Worm (Caenorhabditis elegans): ENCODE results near the gene srz-9.
A peak's percentile ranks its signal among the peaks of the same experiment; 100 is the strongest.

The srz-9 gene

ce11 chrIII:1220012-1220411 is 43.8 kb upstream of the srz-9 start:
- TF ChIP-seq nhr-76 (tag; optimal IDR thresholded peaks at IDR 0.05) (no peak), mab-5 (tag; optimal IDR thresholded peaks at IDR 0.05) (no peak), ceh-83 (GFP tag; optimal IDR thresholded peaks at IDR 0.05) (no peak), blmp-1 (tag; optimal IDR thresholded peaks at IDR 0.05) (no peak), ces-1 (GFP tag; optimal IDR thresholded peaks at IDR 0.05) (no peak), nhr-2 (tag; optimal IDR thresholded peaks at IDR 0.05) (no peak), lin-32 (GFP tag; optimal IDR thresholded peaks at IDR 0.05) (no peak), ham-2 (GFP tag; optimal IDR thresholded peaks at IDR 0.05) (no peak), drap-1 (GFP tag; optimal IDR thresholded peaks at IDR 0.05) (no peak), M03D4.4 (tag; optimal IDR thresholded peaks at IDR 0.05) (no peak), ceh-39 (tag; optimal IDR thresholded peaks at IDR 0.05) (no peak), zip-8 (tag; optimal IDR thresholded peaks at IDR 0.05) (no peak), nhr-12 (tag; optimal IDR thresholded peaks at IDR 0.05) (no peak), sem-2 (GFP tag; optimal IDR thresholded peaks at IDR 0.05) (no peak), lin-13 (tag; optimal IDR thresholded peaks at IDR 0.05) (no peak), flh-1 (GFP tag; optimal IDR thresholded peaks at IDR 0.05) (no peak)

- no peak for TF ChIP-seq lin-13 (tag; optimal IDR thresholded peaks at IDR 0.05)
- no peak for TF ChIP-seq drap-1 (GFP tag; optimal IDR thresholded peaks at IDR 0.05)
- TF ChIP-seq nhr-76 (tag; optimal IDR thresholded peaks at IDR 0.05): no peak
- TF ChIP-seq sem-2 (GFP tag; optimal IDR thresholded peaks at IDR 0.05): no peak
- no peak for TF ChIP-seq unc-62 (GFP tag; optimal IDR thresholded peaks at IDR 0.05)
- TF ChIP-seq ceh-83 (GFP tag; optimal IDR thresholded peaks at IDR 0.05): no peak
- no peak for TF ChIP-seq mls-2 (tag; optimal IDR thresholded peaks at IDR 0.05)
- no peak for TF ChIP-seq elt-3 (tag; optimal IDR thresholded peaks at IDR 0.05)
- no peak for TF ChIP-seq lin-32 (GFP tag; optimal IDR thresholded peaks at IDR 0.05)
- no peak for TF ChIP-seq lsy-2 (tag; optimal IDR thresholded peaks at IDR 0.05)
- TF ChIP-seq ztf-11 (tag; optimal IDR thresholded peaks at IDR 0.05): no peak
- TF ChIP-seq nhr-12 (tag; optimal IDR thresholded peaks at IDR 0.05): no peak
- TF ChIP-seq ces-1 (GFP tag; optimal IDR thresholded peaks at IDR 0.05): no peak
- TF ChIP-seq pha-4 (tag; optimal IDR thresholded peaks at IDR 0.05): no peak
- TF ChIP-seq bed-3 (GFP tag; optimal IDR thresholded peaks at IDR 0.05): no peak
- TF ChIP-seq snpc-4 (tag; optimal IDR thresholded peaks at IDR 0.05): no peak
- no peak for TF ChIP-seq cnd-1 (tag; optimal IDR thresholded peaks at IDR 0.05)
Observed at ce11 chrIII:1221995-1222394, 41.8 kb upstream of the srz-9 start.

- TF ChIP-seq nhr-237 (tag; optimal IDR thresholded peaks at IDR 0.05) (peak; percentile 4), unc-62 (GFP tag; optimal IDR thresholded peaks at IDR 0.05) (no peak), sem-2 (GFP tag; optimal IDR thresholded peaks at IDR 0.05) (no peak), M03D4.4 (tag; optimal IDR thresholded peaks at IDR 0.05) (no peak), hlh-1 (tag; optimal IDR thresholded peaks at IDR 0.05) (peak; percentile 55), lin-13 (tag; optimal IDR thresholded peaks at IDR 0.05) (peak; percentile 0), sptf-1 (tag; optimal IDR thresholded peaks at IDR 0.05) (no peak), unc-120 (tag; optimal IDR thresholded peaks at IDR 0.05; ENCODE audit: poor library complexity, severe bottlenecking) (peak; percentile 26), pha-4 (tag; optimal IDR thresholded peaks at IDR 0.05) (no peak), lin-32 (GFP tag; optimal IDR thresholded peaks at IDR 0.05) (no peak), ceh-43 (GFP tag; optimal IDR thresholded peaks at IDR 0.05) (no peak)
Observed at ce11 chrIII:1223319-1224093, 40.3 kb upstream of the srz-9 start.

ce11 chrIII:1225116-1225515 is 38.7 kb upstream of the srz-9 start:
- TF ChIP-seq ceh-39 (tag; optimal IDR thresholded peaks at IDR 0.05) (no peak), nhr-237 (tag; optimal IDR thresholded peaks at IDR 0.05) (no peak), cnd-1 (tag; optimal IDR thresholded peaks at IDR 0.05) (no peak), zip-8 (tag; optimal IDR thresholded peaks at IDR 0.05) (no peak), unc-62 (GFP tag; optimal IDR thresholded peaks at IDR 0.05) (no peak), elt-1 (tag; optimal IDR thresholded peaks at IDR 0.05; ENCODE audit: borderline replicate concordance, insufficient read depth) (no peak), unc-120 (tag; optimal IDR thresholded peaks at IDR 0.05; ENCODE audit: poor library complexity, severe bottlenecking) (no peak), ces-1 (GFP tag; optimal IDR thresholded peaks at IDR 0.05) (no peak), sptf-1 (tag; optimal IDR thresholded peaks at IDR 0.05) (no peak), lin-32 (GFP tag; optimal IDR thresholded peaks at IDR 0.05) (no peak), M03D4.4 (tag; optimal IDR thresholded peaks at IDR 0.05) (no peak), pha-4 (tag; optimal IDR thresholded peaks at IDR 0.05) (no peak)
